Fruit fly (Drosophila melanogaster): Measurements from ENCODE around the gene Sos.

DNA sequence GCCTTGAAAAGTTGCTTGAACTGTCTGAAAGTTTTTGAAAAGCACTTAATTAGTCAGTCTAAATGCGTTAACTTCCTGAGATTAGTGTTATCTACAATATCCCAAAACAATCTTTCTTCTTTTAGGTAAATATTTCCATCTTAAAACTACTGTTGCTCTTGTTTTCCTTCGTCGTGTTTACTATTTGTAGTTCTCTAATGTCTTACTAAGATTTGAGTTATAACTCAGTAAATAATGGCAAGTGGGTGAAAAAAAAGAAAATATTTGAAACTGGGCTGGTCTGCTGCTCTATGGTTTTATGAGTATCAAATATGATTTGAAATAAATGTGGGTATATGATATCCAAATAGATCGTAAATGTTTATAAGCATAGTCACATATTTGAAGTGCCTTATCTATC lies 12.4 kb upstream of the Sos start:
- TF ChIP-seq Poxn (GFP tag; IDR thresholded peaks at IDR 0.05) (no peak), nom (GFP tag; optimal IDR thresholded peaks at IDR 0.05) (no peak), ro (GFP tag; IDR thresholded peaks at IDR 0.05) (no peak)
